1 worm cellular context compared by ENCODE assay signal in genomic region chrX:535728-536127, ce11.
TF ChIP-seq lines count a peak whose summit lies in the region.

F28C10.3 (minus strand) TSS chrX:535828.

TF ChIP-seq in whole organism, L4 larva, 104 proteins besides CTCF, POLR2A, EP300 and RAD21 (continued from another document):
- TF ChIP-seq nhr-10 (tag; optimal IDR thresholded peaks at IDR 0.05; lab: Kevin White, UChicago) (peak; percentile 37), tra-1 (GFP tag; IDR thresholded peaks at IDR 0.05; lab: Robert Waterston, UW) (peak; percentile 70), nhr-102 (tag; optimal IDR thresholded peaks at IDR 0.05; lab: Kevin White, UChicago) (no peak), ceh-82 (tag; optimal IDR thresholded peaks at IDR 0.05; lab: Kevin White, UChicago) (no peak), ctbp-1 (GFP tag; IDR thresholded peaks at IDR 0.05; lab: Robert Waterston, UW) (peak; percentile 60), nhr-25 (tag; optimal IDR thresholded peaks at IDR 0.05; lab: Kevin White, UChicago; ENCODE audit: borderline replicate concordance, insufficient read depth) (peak; percentile 85), R02D3.7 (tag; optimal IDR thresholded peaks at IDR 0.05; lab: Kevin White, UChicago) (no peak), pha-4 (GFP tag; IDR thresholded peaks at IDR 0.05; lab: Robert Waterston, UW) (no peak), pha-4 (tag; optimal IDR thresholded peaks at IDR 0.05; lab: Kevin White, UChicago) (peak; percentile 14), arid-1 (GFP tag; conservative IDR thresholded peaks at IDR 0.05; lab: Robert Waterston, UW) (no peak), nhr-48 (tag; optimal IDR thresholded peaks at IDR 0.05; lab: Kevin White, UChicago) (peak; percentile 99), aly-2 (tag; optimal IDR thresholded peaks at IDR 0.05; lab: Kevin White, UChicago) (no peak), saeg-2 (GFP tag; IDR thresholded peaks at IDR 0.05; lab: Robert Waterston, UW) (no peak), T26A8.4 (GFP tag; IDR thresholded peaks at IDR 0.05; lab: Robert Waterston, UW) (peak; percentile 71), ZK337.2 (GFP tag; IDR thresholded peaks at IDR 0.05; lab: Robert Waterston, UW) (no peak), fkh-10 (GFP tag; optimal IDR thresholded peaks at IDR 0.05; lab: Kevin White, UChicago) (peak; percentile 25), dmd-8 (GFP tag; IDR thresholded peaks at IDR 0.05; lab: Robert Waterston, UW) (no peak), Y105C5A.15 (GFP tag; IDR thresholded peaks at IDR 0.05; lab: Robert Waterston, UW) (no peak), pqm-1 (tag; optimal IDR thresholded peaks at IDR 0.05; lab: Kevin White, UChicago) (no peak), F26F4.8 (GFP tag; conservative IDR thresholded peaks at IDR 0.05; lab: Robert Waterston, UW) (no peak), ceh-62 (tag; optimal IDR thresholded peaks at IDR 0.05; lab: Kevin White, UChicago) (no peak), nhr-237 (tag; optimal IDR thresholded peaks at IDR 0.05; lab: Kevin White, UChicago) (no peak), mdl-1 (tag; optimal IDR thresholded peaks at IDR 0.05; lab: Kevin White, UChicago) (peak; percentile 88 to 91), madf-5 (GFP tag; IDR thresholded peaks at IDR 0.05; lab: Robert Waterston, UW) (no peak), aha-1 (tag; lab: Kevin White, UChicago) (peak; percentile 96), nhr-28 (tag; optimal IDR thresholded peaks at IDR 0.05; lab: Kevin White, UChicago) (peak; percentile 88), vab-7 (GFP tag; IDR thresholded peaks at IDR 0.05; lab: Robert Waterston, UW) (no peak), zip-2 (tag; optimal IDR thresholded peaks at IDR 0.05; lab: Kevin White, UChicago) (no peak), ztf-7 (tag; optimal IDR thresholded peaks at IDR 0.05; lab: Kevin White, UChicago) (no peak), snpc-4 (tag; optimal IDR thresholded peaks at IDR 0.05; lab: Kevin White, UChicago) (no peak), Y48G9A.11 (GFP tag; IDR thresholded peaks at IDR 0.05; lab: Robert Waterston, UW) (no peak), spr-1 (tag; optimal IDR thresholded peaks at IDR 0.05; lab: Kevin White, UChicago) (no peak), hif-1 (tag; optimal IDR thresholded peaks at IDR 0.05; lab: Kevin White, UChicago) (peak in 1 of 2 experiments; percentile 58), cey-2 (tag; optimal IDR thresholded peaks at IDR 0.05; lab: Kevin White, UChicago; ENCODE audit: borderline replicate concordance, insufficient read depth) (no peak), F49E8.2 (tag; optimal IDR thresholded peaks at IDR 0.05; lab: Kevin White, UChicago; ENCODE audit: borderline replicate concordance) (no peak), set-16 (GFP tag; IDR thresholded peaks at IDR 0.05; lab: Robert Waterston, UW) (no peak), ceh-32 (tag; optimal IDR thresholded peaks at IDR 0.05; lab: Kevin White, UChicago; ENCODE audit: poor library complexity) (no peak)
